Worm (Caenorhabditis elegans) whole organism, L4 larva: ENCODE results near the gene srh-92.

Source experiments
- ceh-62 ChIP-seq: sonication (generic microtip); optimal IDR thresholded peaks from 2 replicates; lab custom pipeline; 2017; ENCODE audit warnings: missing biosample characterization, missing genetic modification characterization
- ceh-82 ChIP-seq: sonication (generic microtip); optimal IDR thresholded peaks from 2 replicates; lab custom pipeline; 2017; ENCODE audit warnings: missing biosample characterization, missing genetic modification characterization
- ces-1 ChIP-seq: fragments of 150-350 bp; sonication (generic microtip); optimal IDR thresholded peaks from 4 replicates; lab custom pipeline; 2014; ENCODE audit warnings: missing biosample characterization, missing genetic modification reagents, missing genetic modification characterization
- daf-8 ChIP-seq: fragments of 200-800 bp; sonication (Bioruptor generic); IDR thresholded peaks from 2 replicates; pipeline ENCODE4 v1.3.6; 2022; ENCODE audit warnings: missing genetic modification characterization, missing compliant biosample characterization
- dmd-6 ChIP-seq: fragments of 200-800 bp; sonication (Bioruptor generic); IDR thresholded peaks from 2 replicates; pipeline ENCODE4 v1.3.6; 2022; ENCODE audit warnings: missing genetic modification reagents, missing genetic modification characterization, missing compliant biosample characterization
- jun-1 ChIP-seq: fragments of 150-350 bp; optimal IDR thresholded peaks from 2 replicates; lab custom pipeline; 2014; ENCODE audit warnings: missing biosample characterization, missing genetic modification reagents, missing genetic modification characterization
- mxl-3 ChIP-seq: fragments of 200-800 bp; sonication (Bioruptor generic); optimal IDR thresholded peaks from 2 replicates; lab custom pipeline; 2018; ENCODE audit warnings: mild to moderate bottlenecking, missing genetic modification characterization, missing compliant biosample characterization
- nhr-6 ChIP-seq: fragments of 150-350 bp; optimal IDR thresholded peaks from 2 replicates; lab custom pipeline; 2014; ENCODE audit warnings: missing biosample characterization, missing genetic modification characterization
- pha-4 ChIP-seq, 2 experiments: fragments of 150-350 bp in 1 of 2; fragments of 200-800 bp in 1 of 2; sonication (Bioruptor generic) in 1 of 2; IDR thresholded peaks in 1 of 2; optimal IDR thresholded peaks in 1 of 2; 2 replicates each; pipeline versions ENCODE4 v1.3.6 to Lab custom; 2014 to 2022; ENCODE audit warnings: missing genetic modification characterization in 2 of 2, missing genetic modification reagents in 2 of 2, missing biosample characterization in 1 of 2, missing compliant biosample characterization in 1 of 2
- snpc-4 ChIP-seq: fragments of 150-350 bp; optimal IDR thresholded peaks from 2 replicates; lab custom pipeline; 2014; ENCODE audit warnings: missing biosample characterization, missing genetic modification characterization
- spr-3 ChIP-seq: fragments of 200-800 bp; sonication (Bioruptor generic); optimal IDR thresholded peaks from 2 replicates; lab custom pipeline; 2018; ENCODE audit warnings: mild to moderate bottlenecking, missing genetic modification characterization, missing compliant biosample characterization

DNA sequence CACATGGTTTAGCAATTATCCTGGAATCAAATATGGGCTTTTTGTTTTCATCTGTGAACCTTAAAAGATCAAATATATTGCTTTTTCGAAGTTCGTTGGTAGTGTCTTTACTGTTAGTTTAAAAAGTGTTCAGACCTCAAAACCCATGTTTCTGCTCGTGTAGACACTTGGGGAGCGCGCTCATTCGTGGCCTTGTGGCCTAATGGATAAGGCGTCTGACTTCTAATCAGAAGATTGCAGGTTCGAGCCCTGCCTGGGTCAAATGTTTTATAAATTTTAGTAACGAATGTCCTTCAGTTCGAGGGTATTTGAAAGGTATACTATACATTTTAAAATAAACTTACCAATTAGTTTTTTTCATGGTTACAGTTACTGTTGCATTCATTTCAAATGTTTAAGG, 45.4 kb upstream of the srh-92 start:
- no peak; the same call in 1 of the 2 replicates for TF ChIP-seq dmd-6 (GFP tag; lab: Robert Waterston, UW)
- no peak for TF ChIP-seq ceh-62 (tag; lab: Kevin White, UChicago)
- no peak for TF ChIP-seq nhr-6 (tag; lab: Kevin White, UChicago)
- no peak for TF ChIP-seq jun-1 (tag; lab: Kevin White, UChicago)
- no peak for TF ChIP-seq snpc-4 (tag; lab: Kevin White, UChicago)
- no peak for TF ChIP-seq spr-3 (GFP tag; lab: Kevin White, UChicago)
- TF ChIP-seq ceh-82 (tag; lab: Kevin White, UChicago), result no peak
- TF ChIP-seq ces-1 (GFP tag; lab: Kevin White, UChicago), result no peak
- TF ChIP-seq pha-4 (GFP tag; IDR thresholded peaks at IDR 0.05; lab: Robert Waterston, UW), result no peak
- no peak for TF ChIP-seq pha-4 (tag; optimal IDR thresholded peaks at IDR 0.05; lab: Kevin White, UChicago)
- TF ChIP-seq daf-8 (GFP tag; lab: Robert Waterston, UW), result no peak
- TF ChIP-seq mxl-3 (GFP tag; lab: Kevin White, UChicago), result no peak
